Worm (Caenorhabditis elegans) whole organism, L2 larva: ENCODE measurements around the gene T21B4.15.
"Not testable (repeated sequence)": the region's sequence is repeated elsewhere in the genome, so short reads cannot be mapped to it uniquely, and the experiment has no call there.

Experiments used
- F13H6.1 ChIP-seq: sonication (generic microtip); optimal IDR thresholded peaks from 2 replicates; lab custom pipeline; 2016; ENCODE audit warnings: missing genetic modification characterization, missing compliant biosample characterization
- R02D3.7 ChIP-seq: fragments of 150-350 bp; optimal IDR thresholded peaks from 2 replicates; lab custom pipeline; 2014; ENCODE audit warnings: missing biosample characterization, missing genetic modification characterization
- alr-1 ChIP-seq: fragments of 150-350 bp; optimal IDR thresholded peaks from 2 replicates; lab custom pipeline; 2014; ENCODE audit warnings: missing biosample characterization, missing genetic modification characterization
- ama-1 ChIP-seq: fragments of 150-350 bp; optimal IDR thresholded peaks from 2 replicates; lab custom pipeline; 2018; ENCODE audit warnings: inconsistent platforms
- blmp-1 ChIP-seq: sonication (generic microtip); optimal IDR thresholded peaks from 2 replicates; lab custom pipeline; 2017; ENCODE audit warnings: missing genetic modification characterization, mild to moderate bottlenecking, missing compliant biosample characterization, antibody characterized with exemption, moderate library complexity; ENCODE audit not compliant: insufficient read depth
- ceh-82 ChIP-seq: fragments of 150-350 bp; optimal IDR thresholded peaks from 2 replicates; lab custom pipeline; 2014; ENCODE audit warnings: missing biosample characterization, missing genetic modification characterization
- dmd-4 ChIP-seq: sonication (generic microtip); optimal IDR thresholded peaks from 2 replicates; lab custom pipeline; 2017; ENCODE audit warnings: missing biosample characterization, missing genetic modification characterization
- egl-27 ChIP-seq: sonication (generic microtip); optimal IDR thresholded peaks from 3 replicates; lab custom pipeline; 2017; ENCODE audit warnings: missing biosample characterization, missing genetic modification reagents, missing genetic modification characterization
- gmeb-1 ChIP-seq: fragments of 150-350 bp; optimal IDR thresholded peaks from 2 replicates; lab custom pipeline; 2014; ENCODE audit warnings: missing biosample characterization, missing genetic modification characterization
- lin-13 ChIP-seq: fragments of 150-350 bp; optimal IDR thresholded peaks from 2 replicates; lab custom pipeline; 2014; ENCODE audit warnings: missing biosample characterization, missing genetic modification reagents, missing genetic modification characterization
- lsy-2 ChIP-seq, 2 experiments: fragments of 150-350 bp in 1 of 2; sonication (generic microtip) in 1 of 2; optimal IDR thresholded peaks; 2 replicates each; lab custom pipeline; 2014 to 2017; ENCODE audit warnings: missing biosample characterization in 2 of 2, missing genetic modification characterization in 2 of 2
- mab-5 ChIP-seq: fragments of 150-350 bp; optimal IDR thresholded peaks from 2 replicates; lab custom pipeline; 2014; ENCODE audit warnings: missing biosample characterization, missing genetic modification characterization
- mbf-1 ChIP-seq: sonication (generic microtip); optimal IDR thresholded peaks from 2 replicates; lab custom pipeline; 2017; ENCODE audit warnings: missing biosample characterization, missing genetic modification characterization
- nhr-10 ChIP-seq: sonication (generic microtip); optimal IDR thresholded peaks from 2 replicates; lab custom pipeline; 2017; ENCODE audit warnings: missing biosample characterization, missing genetic modification characterization
- nhr-12 ChIP-seq: fragments of 150-350 bp; optimal IDR thresholded peaks from 2 replicates; lab custom pipeline; 2014; ENCODE audit warnings: missing biosample characterization, missing genetic modification characterization
- nhr-129 ChIP-seq: fragments of 150-350 bp; optimal IDR thresholded peaks from 2 replicates; lab custom pipeline; 2014; ENCODE audit warnings: missing biosample characterization, missing genetic modification characterization
- nhr-21 ChIP-seq: fragments of 150-350 bp; optimal IDR thresholded peaks from 2 replicates; lab custom pipeline; 2014; ENCODE audit warnings: missing biosample characterization, missing genetic modification characterization
- nhr-23 ChIP-seq: fragments of 150-350 bp; optimal IDR thresholded peaks from 2 replicates; lab custom pipeline; 2014; ENCODE audit warnings: missing biosample characterization, missing genetic modification reagents, missing genetic modification characterization
- nhr-237 ChIP-seq: fragments of 150-350 bp; optimal IDR thresholded peaks from 2 replicates; lab custom pipeline; 2014; ENCODE audit warnings: missing biosample characterization, missing genetic modification characterization
- nhr-25 ChIP-seq: fragments of 150-350 bp; sonication (generic microtip); optimal IDR thresholded peaks from 3 replicates; lab custom pipeline; 2014; ENCODE audit warnings: missing biosample characterization, missing genetic modification characterization
- nhr-6 ChIP-seq: fragments of 150-350 bp; optimal IDR thresholded peaks from 2 replicates; lab custom pipeline; 2014; ENCODE audit warnings: missing biosample characterization, missing genetic modification characterization
- skn-1 ChIP-seq: sonication (generic microtip); optimal IDR thresholded peaks from 2 replicates; lab custom pipeline; 2017; ENCODE audit warnings: missing biosample characterization, missing genetic modification characterization
- unc-39 ChIP-seq: fragments of 150-350 bp; optimal IDR thresholded peaks from 2 replicates; lab custom pipeline; 2014; ENCODE audit warnings: missing biosample characterization, missing genetic modification characterization
- unc-55 ChIP-seq: fragments of 150-350 bp; sonication (generic microtip); optimal IDR thresholded peaks from 3 replicates; lab custom pipeline; 2014; ENCODE audit warnings: missing biosample characterization, missing genetic modification reagents, missing genetic modification characterization
- zag-1 ChIP-seq: fragments of 150-350 bp; optimal IDR thresholded peaks from 2 replicates; lab custom pipeline; 2014; ENCODE audit warnings: missing biosample characterization, missing genetic modification characterization
- ztf-1 ChIP-seq: fragments of 200-800 bp; sonication (Bioruptor generic); conservative IDR thresholded peaks from 2 replicates; pipeline ENCODE4 v1.3.6; 2022; ENCODE audit warnings: missing genetic modification characterization, missing compliant biosample characterization
- ztf-11 ChIP-seq: sonication (generic microtip); optimal IDR thresholded peaks from 2 replicates; lab custom pipeline; 2017; ENCODE audit warnings: missing biosample characterization, missing genetic modification characterization

T21B4.15 gene

DNA sequence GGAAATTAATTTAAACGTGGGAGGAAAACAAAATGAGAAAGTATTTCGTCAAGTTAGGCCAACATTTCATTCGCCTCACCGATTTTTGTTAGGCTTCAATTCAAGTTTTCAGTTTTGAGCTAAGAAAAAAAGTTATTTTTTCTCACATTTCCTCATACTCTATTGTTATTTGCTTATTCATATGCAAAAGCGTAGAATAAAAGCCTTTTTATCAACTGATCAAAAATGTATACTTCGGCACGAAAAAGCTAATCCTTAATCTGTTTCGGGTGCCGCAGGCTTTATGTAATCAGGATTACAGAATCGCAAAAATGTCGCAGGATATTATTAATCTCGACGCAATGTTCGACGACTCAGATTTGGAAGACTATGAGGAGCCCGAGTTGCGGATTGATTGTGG lies at the start of gene T21B4.15:
TSS of gene T21B4.15 (plus strand) at position 301 of the 400 bp plus-strand sequence.
- no peak for TF ChIP-seq unc-39
- TF ChIP-seq nhr-23 (tag; lab: Kevin White, UChicago) = no peak
- TF ChIP-seq ama-1 (lab: Kevin White, UChicago) = no peak
- TF ChIP-seq dmd-4 (tag; lab: Kevin White, UChicago) = no peak
- no peak for TF ChIP-seq nhr-12
- no peak for TF ChIP-seq unc-55 (GFP tag; lab: Kevin White, UChicago)
- no peak for TF ChIP-seq zag-1 (tag; lab: Kevin White, UChicago)
- TF ChIP-seq nhr-129 (tag; lab: Kevin White, UChicago) = no peak
- no peak for TF ChIP-seq R02D3.7
- TF ChIP-seq ceh-82 (tag; lab: Kevin White, UChicago) = no peak
- TF ChIP-seq skn-1 = no peak
- TF ChIP-seq gmeb-1 (tag; lab: Kevin White, UChicago) = no peak
- no peak for TF ChIP-seq alr-1 (tag; lab: Kevin White, UChicago)
- TF ChIP-seq ztf-11 (tag; lab: Kevin White, UChicago) = no peak
- no peak for TF ChIP-seq mbf-1
- no peak for TF ChIP-seq nhr-21 (tag; lab: Kevin White, UChicago)
- no peak for TF ChIP-seq egl-27 (tag; lab: Kevin White, UChicago)
- TF ChIP-seq nhr-6 (tag; lab: Kevin White, UChicago) = no peak

DNA sequence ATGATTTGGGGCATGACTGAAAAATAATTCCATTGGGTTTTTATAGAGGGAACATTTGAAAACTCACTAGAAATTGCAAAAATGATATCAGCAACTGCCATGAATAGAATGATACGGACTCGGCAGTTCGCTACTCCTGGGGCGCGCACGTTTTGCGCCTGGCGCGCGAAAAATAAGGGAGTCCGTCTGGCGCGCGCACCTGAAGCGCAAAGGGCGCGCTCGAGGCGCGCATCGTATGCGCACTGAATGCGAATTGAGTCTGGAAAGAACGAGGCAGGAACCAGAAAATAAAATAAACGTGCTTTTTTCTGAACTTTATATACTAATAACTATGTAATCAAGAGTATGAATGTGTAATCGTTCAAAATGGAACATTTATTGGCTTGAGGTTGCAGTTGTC lies 48.8 kb upstream of the T21B4.15 start, which contains the start of gene Y57A10C.10:
TSS of gene Y57A10C.10 (minus strand) at position 101 of the 400 bp plus-strand sequence.
- TF ChIP-seq nhr-25; lsy-2 (tag; optimal IDR thresholded peaks at IDR 0.05; lab: Kevin White, UChicago); lin-13 (GFP tag; lab: Kevin White, UChicago): not testable (repeated sequence)

DNA sequence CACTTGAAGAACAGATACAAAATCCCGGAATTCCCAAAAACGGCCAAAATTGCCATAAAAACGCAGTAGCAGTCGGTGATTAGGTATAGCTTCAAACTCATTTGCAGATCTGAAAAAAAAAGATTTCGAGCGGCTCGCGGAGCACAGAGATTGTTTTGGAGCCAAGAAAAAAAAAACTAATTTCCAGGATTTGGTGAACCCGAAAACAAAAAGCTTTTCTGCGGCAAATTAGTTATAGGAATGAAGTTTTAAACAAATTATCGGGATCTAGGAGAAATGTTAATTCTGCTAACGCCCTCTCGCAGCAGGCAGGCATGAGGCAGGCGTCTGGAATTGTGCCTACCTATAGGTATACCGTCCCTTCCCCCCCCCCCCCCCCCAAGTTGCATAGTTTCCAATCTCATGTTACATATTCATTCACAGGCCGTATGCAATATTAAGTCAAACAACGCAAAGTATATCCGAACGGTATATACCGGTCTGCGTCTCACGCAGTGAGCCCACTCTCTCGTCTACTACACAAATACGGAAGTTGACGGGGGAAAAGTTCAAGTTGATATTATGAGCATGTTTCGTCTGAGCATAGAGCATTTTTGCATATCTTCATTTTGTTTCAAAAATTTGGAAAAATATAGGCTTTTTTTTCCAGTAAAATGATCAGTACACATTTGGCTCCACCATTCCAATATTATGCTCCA lies 45.2 kb upstream of the T21B4.15 start, which contains the start of the genes W05H5.1 and pitr-6:
TSS of gene W05H5.1 (minus strand) at position 101 of the 698 bp plus-strand sequence.
TSS of gene pitr-6 (plus strand) at position 648 of the 698 bp plus-strand sequence.
- TF ChIP-seq F13H6.1 (tag; lab: Kevin White, UChicago) (no peak), mab-5 (tag; lab: Kevin White, UChicago) (no peak), ztf-11 (tag; lab: Kevin White, UChicago) (no peak)

DNA sequence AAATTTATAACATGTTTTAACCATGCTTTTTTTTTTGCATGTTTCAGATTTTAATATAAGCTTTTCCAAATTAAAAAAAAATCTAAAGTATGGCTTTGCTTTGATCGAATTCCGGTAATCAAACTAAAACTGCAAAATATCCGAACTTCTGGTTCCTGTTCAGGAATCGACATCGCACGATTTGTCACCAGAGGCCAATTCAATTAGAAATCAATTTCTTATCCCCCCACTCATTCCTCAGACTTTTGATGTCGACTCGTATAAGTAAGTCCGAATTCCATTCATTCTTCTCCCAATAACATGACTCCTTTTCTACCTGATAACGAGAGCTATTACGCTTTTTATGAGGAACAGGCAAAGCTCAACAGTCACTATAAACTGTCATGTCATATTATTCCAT lies 41.8 kb upstream of the T21B4.15 start, which contains the start of gene srh-27:
TSS of gene srh-27 (plus strand) at position 301 of the 400 bp plus-strand sequence.
- TF ChIP-seq F13H6.1 (tag; lab: Kevin White, UChicago) = no peak
- TF ChIP-seq ztf-1 (GFP tag; lab: Robert Waterston, UW) = no peak
- TF ChIP-seq nhr-10 (tag; lab: Kevin White, UChicago) = no peak
- no peak for TF ChIP-seq R02D3.7
- no peak for TF ChIP-seq nhr-6 (tag; lab: Kevin White, UChicago)
- no peak for TF ChIP-seq nhr-237 (tag; lab: Kevin White, UChicago)

DNA sequence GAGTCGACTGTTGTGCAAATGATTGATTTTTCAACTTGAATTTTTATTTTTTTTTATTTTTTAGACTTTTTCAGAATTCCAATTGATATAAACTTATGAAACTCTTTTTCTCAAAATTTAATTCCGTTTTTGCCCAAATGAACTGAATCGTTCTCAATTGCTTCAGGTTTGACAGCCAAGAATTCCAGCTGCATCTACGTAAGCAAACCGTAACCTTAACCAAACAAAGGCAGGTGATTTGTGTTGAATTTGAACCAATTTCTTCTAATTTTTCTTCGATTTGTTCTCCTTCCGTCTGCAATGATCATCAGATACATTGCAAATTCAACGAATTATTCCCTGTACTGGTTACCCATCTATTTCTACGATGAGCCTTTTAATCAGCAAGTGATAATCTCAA lies 40.2 kb upstream of the T21B4.15 start, which contains the start of gene sre-34:
TSS of gene sre-34 (plus strand) at position 301 of the 400 bp plus-strand sequence.
- no peak for TF ChIP-seq F13H6.1 (tag; lab: Kevin White, UChicago)
- TF ChIP-seq alr-1 (tag; lab: Kevin White, UChicago) = no peak
- no peak for TF ChIP-seq skn-1
- TF ChIP-seq nhr-6 (tag; lab: Kevin White, UChicago) = no peak
- TF ChIP-seq mbf-1 = no peak
- no peak for TF ChIP-seq nhr-129 (tag; lab: Kevin White, UChicago)

DNA sequence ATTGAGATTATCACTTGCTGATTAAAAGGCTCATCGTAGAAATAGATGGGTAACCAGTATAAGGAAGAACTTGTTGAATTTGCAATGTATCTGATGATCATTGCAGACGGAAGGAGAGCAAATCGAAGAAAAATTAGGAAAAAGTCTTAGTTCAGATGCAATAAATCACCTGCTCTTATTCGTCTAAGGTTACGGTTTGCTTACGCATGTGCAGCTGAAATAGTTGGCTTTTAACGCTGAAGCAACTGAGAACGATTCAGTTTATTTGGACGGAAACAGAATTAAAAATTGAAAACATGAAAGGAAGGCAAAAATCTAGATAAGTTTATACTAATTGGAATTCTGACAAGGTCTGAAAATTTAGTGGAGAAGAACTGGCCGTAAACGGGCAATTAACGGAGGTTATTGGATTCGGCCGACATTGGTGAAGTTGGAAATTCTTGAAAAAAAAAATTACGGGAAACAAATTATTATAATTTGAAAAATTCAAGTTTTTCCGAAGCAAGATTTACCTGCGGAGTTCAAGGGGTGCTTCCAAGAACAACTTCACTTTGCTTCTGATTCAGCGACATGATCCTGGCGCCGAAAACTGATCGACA lies 37.1 kb upstream of the T21B4.15 start, which contains the start of the genes sre-35 and sre-33:
TSS of gene sre-35 (minus strand) at position 101 of the 599 bp plus-strand sequence.
TSS of gene sre-33 (plus strand) at position 549 of the 599 bp plus-strand sequence.
- TF ChIP-seq nhr-21 (tag; lab: Kevin White, UChicago) = no peak
- TF ChIP-seq ceh-82 (tag; lab: Kevin White, UChicago) = no peak
- TF ChIP-seq unc-39 = no peak
- TF ChIP-seq blmp-1 (tag; lab: Kevin White, UChicago) = no peak
- no peak for TF ChIP-seq ama-1 (lab: Kevin White, UChicago)
- no peak for TF ChIP-seq nhr-129 (tag; lab: Kevin White, UChicago)
